Worm (Caenorhabditis elegans) whole organism, L1 larva: ENCODE data around the gene EEED8.15.

ENCODE experiments used
- F16B12.6 ChIP-seq: fragments of 150-350 bp; optimal IDR thresholded peaks from 2 replicates; lab custom pipeline; 2014; ENCODE audit warnings: missing biosample characterization, missing genetic modification characterization
- aha-1 ChIP-seq: fragments of 150-350 bp; optimal IDR thresholded peaks from 2 replicates; lab custom pipeline; 2014; ENCODE audit warnings: missing biosample characterization, missing genetic modification characterization
- ceh-82 ChIP-seq, 3 experiments: fragments of 150-350 bp in 1 of 3; sonication (generic microtip) in 2 of 3; optimal IDR thresholded peaks; 2 replicates each; lab custom pipeline; 2014 to 2017; ENCODE audit warnings: missing biosample characterization in 3 of 3, missing genetic modification characterization in 3 of 3
- fkh-8 ChIP-seq: sonication (generic microtip); optimal IDR thresholded peaks from 2 replicates; lab custom pipeline; 2016; ENCODE audit warnings: mild to moderate bottlenecking, missing genetic modification characterization, missing compliant biosample characterization
- lin-13 ChIP-seq: fragments of 150-350 bp; optimal IDR thresholded peaks from 2 replicates; lab custom pipeline; 2014; ENCODE audit warnings: missing biosample characterization, missing genetic modification reagents, missing genetic modification characterization
- lin-15B ChIP-seq: fragments of 150-350 bp; sonication (generic microtip); optimal IDR thresholded peaks from 3 replicates; lab custom pipeline; 2014; ENCODE audit warnings: missing biosample characterization, missing genetic modification characterization
- nhr-11 ChIP-seq: fragments of 150-350 bp; optimal IDR thresholded peaks from 2 replicates; lab custom pipeline; 2014; ENCODE audit warnings: missing biosample characterization, missing genetic modification characterization
- nhr-237 ChIP-seq: fragments of 150-350 bp; optimal IDR thresholded peaks from 2 replicates; lab custom pipeline; 2014; ENCODE audit warnings: missing biosample characterization, missing genetic modification characterization
- nhr-47 ChIP-seq: sonication (generic microtip); optimal IDR thresholded peaks from 2 replicates; lab custom pipeline; 2016; ENCODE audit warnings: mild to moderate bottlenecking, missing genetic modification characterization, moderate library complexity, missing compliant biosample characterization
- nhr-76 ChIP-seq: sonication (generic microtip); optimal IDR thresholded peaks from 2 replicates; lab custom pipeline; 2017; ENCODE audit warnings: missing biosample characterization, missing genetic modification characterization
- snpc-4 ChIP-seq: fragments of 150-350 bp; optimal IDR thresholded peaks from 2 replicates; lab custom pipeline; 2014; ENCODE audit warnings: missing biosample characterization, missing genetic modification characterization
- sox-4 ChIP-seq: sonication (generic microtip); optimal IDR thresholded peaks from 2 replicates; lab custom pipeline; 2016; ENCODE audit warnings: missing genetic modification characterization, missing compliant biosample characterization
- vab-15 ChIP-seq: sonication (generic microtip); optimal IDR thresholded peaks from 2 replicates; lab custom pipeline; 2017; ENCODE audit warnings: missing genotype, mild to moderate bottlenecking, missing genetic modification characterization, missing compliant biosample characterization
- ztf-4 ChIP-seq: fragments of 150-350 bp; optimal IDR thresholded peaks from 2 replicates; lab custom pipeline; 2014; ENCODE audit warnings: missing biosample characterization, missing genetic modification characterization

- no peak for TF ChIP-seq nhr-237 (tag; lab: Kevin White, UChicago)
- no peak for TF ChIP-seq lin-13 (GFP tag; lab: Kevin White, UChicago)
- no peak for TF ChIP-seq fkh-8 (tag; lab: Kevin White, UChicago)
- TF ChIP-seq ceh-82 (tag; optimal IDR thresholded peaks at IDR 0.05; lab: Kevin White, UChicago), result no peak
- TF ChIP-seq nhr-11 (tag; lab: Kevin White, UChicago), result no peak
- no peak for TF ChIP-seq nhr-47 (tag; lab: Kevin White, UChicago)
- TF ChIP-seq nhr-76 (tag; lab: Kevin White, UChicago), result no peak
- TF ChIP-seq sox-4 (tag; lab: Kevin White, UChicago), result no peak
- TF ChIP-seq snpc-4 (tag; lab: Kevin White, UChicago), result no peak
- no peak for TF ChIP-seq F16B12.6
- no peak for TF ChIP-seq lin-15B (tag; lab: Kevin White, UChicago)
- no peak for TF ChIP-seq aha-1 (tag; lab: Kevin White, UChicago)
- no peak for TF ChIP-seq ztf-4
- TF ChIP-seq vab-15 (tag; lab: Kevin White, UChicago), result no peak
These were observed 18.6 kb downstream of the EEED8.15 start, which contains the start of gene F07F6.1 for ce11 chrII:5437586-5437985.
